Fruit fly (Drosophila melanogaster) ovary, adult (tissue): ENCODE data around the gene Bfc.

Experiments
- CG17801 ChIP-seq: fragments of 200-800 bp; optimal IDR thresholded peaks from 2 replicates; lab custom pipeline; 2019; ENCODE audit warnings: missing biosample characterization, mild to moderate bottlenecking, missing genetic modification characterization, moderate library complexity; ENCODE audit not compliant: partially characterized antibody

Gene Bfc

DNA sequence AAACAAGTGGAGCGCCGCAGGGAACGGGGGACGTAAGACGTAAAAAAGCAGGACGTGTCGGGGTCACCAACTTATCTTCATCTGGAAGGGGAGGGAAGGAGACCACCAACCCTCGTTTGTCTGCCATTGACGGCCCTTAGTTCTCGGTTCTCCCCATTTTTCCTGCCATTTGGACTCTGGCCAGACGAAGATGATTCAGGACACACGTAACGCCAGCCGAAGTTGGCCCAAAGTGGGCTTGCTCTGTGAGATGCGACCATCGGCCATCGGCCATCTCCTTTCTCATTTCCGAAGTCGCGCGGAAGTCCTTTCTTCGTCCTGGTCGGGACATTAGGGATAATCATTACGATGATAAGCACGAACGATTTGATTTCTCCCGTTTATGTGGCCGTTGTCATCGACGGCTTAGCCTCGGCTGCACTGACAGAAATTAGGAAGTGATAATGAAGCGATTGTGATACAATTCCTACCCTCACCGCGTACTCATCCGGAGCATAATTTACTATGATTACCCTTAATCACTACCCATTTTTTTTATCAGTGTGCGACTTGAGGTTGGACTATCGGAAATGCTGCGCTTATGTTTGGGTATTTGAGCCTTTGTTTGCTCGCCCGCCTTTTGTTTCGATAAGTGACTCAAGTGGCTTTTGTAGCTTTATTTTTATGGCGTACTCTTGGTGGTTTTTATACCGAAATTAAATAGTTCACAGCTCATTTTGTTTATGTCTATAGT, 30.6 kb downstream of the Bfc start:
- no peak for TF ChIP-seq CG17801

DNA sequence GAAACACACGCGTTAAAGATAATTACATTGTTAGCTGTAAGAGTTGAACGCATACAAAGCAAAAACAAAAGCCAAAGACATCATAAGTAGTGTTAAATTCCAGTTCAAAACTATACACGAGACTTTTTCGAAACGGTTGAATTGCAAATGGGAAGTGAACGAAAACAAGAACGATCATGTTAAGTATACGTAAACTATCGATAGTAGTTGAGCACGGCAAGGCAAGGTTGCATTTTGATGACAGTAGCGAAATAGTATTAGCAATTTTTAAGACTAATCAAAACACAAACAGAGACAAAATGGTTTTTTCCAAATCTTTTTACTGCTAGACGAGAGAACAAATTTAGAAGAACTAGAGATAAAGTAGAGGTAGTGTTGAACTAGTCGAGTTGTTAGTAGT, 44.3 kb downstream of the Bfc start:
- no peak for TF ChIP-seq CG17801

DNA sequence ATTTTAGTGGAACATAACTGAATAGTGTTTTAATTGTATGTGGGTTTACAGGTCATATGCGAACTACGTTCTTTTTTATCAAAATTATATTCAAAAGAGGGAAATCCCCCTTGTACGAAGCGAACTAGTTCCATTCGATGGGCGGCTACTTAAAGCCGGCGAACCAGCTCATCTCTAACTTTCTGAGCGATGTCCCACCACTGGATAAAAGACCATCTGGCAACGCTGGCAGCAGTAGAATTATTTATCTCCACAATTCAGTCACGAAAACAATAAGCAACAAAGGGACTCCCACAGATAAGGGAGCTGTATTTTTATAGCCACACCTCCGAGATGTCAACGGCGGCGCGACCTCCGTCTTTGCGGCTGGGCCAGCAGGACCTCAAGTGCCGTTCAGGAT, 45.2 kb downstream of the Bfc start, which contains the start of gene Rabex-5:
Rabex-5 (plus strand) TSS at position 221 of the 400 bp plus-strand sequence.
- TF ChIP-seq CG17801, result no peak

DNA sequence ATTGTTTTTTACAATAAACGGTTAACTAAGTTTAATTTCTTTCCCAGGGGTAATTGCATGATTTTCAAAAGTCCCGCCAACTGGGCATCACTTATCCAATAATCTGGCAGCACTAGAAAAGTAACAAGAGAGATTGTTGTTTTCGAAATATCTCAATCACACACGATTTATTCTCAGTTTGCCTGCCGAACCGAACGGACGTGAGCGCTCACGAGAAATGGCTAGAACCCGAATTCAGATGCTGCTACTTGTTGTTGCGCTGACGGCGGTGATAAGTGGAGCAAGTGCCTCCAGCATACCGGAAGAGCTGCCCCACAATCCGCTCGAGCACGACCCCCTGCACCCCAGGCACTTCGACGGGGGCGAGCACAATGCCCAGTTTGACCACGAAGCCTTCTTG, 48.0 kb downstream of the Bfc start, which contains the start of gene scf:
scf (plus strand) TSS at position 164 of the 400 bp plus-strand sequence.
- no peak for TF ChIP-seq CG17801

DNA sequence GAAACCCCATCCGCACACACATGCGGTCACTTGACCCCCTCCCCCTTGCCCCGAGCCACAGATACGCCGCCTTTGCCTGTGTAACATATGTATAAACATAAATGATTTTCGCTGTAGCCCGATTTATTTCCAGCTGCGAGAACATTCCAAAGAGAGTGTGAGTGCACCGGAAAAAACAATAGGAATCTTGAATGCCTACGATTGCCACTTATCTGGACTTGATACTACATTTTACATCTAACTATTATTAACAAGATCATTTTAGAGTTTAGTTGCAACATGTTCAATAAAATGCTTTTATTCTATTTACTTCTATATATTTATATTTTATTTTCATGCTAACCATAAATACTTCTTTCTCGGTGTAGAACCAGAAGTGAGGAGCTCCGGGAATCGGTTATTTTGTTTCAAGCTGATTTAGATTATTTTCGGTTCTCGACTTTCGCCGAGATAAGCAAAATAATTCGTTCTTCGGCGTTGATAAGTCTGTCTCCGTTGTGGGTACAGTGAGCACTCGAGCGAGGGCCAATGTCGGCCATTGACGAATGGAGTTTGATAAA, 49.7 kb downstream of the Bfc start:
- TF ChIP-seq CG17801, result peak; percentile 90
